Worm (Caenorhabditis elegans) whole organism, L3 larva: ENCODE measurements around the gene gadr-2.

ENCODE experiments used
- R02D3.7 ChIP-seq: fragments of 150-350 bp; optimal IDR thresholded peaks from 2 replicates; lab custom pipeline; 2014; ENCODE audit warnings: missing biosample characterization, missing genetic modification characterization
- ZK546.5 ChIP-seq: sonication (generic microtip); optimal IDR thresholded peaks from 2 replicates; lab custom pipeline; 2017; ENCODE audit warnings: missing biosample characterization, missing genetic modification characterization
- aly-2 ChIP-seq: fragments of 150-350 bp; optimal IDR thresholded peaks from 2 replicates; lab custom pipeline; 2014; ENCODE audit warnings: missing biosample characterization, missing genetic modification characterization
- ama-1 ChIP-seq: fragments of 150-350 bp; optimal IDR thresholded peaks from 2 replicates; lab custom pipeline; 2018
- ceh-16 ChIP-seq: sonication (generic microtip); optimal IDR thresholded peaks from 2 replicates; lab custom pipeline; 2017; ENCODE audit warnings: missing biosample characterization, missing genetic modification characterization
- ceh-82 ChIP-seq: fragments of 150-350 bp; optimal IDR thresholded peaks from 2 replicates; lab custom pipeline; 2014; ENCODE audit warnings: missing biosample characterization, missing genetic modification characterization
- ceh-9 ChIP-seq: sonication (generic microtip); optimal IDR thresholded peaks from 2 replicates; lab custom pipeline; 2018; ENCODE audit warnings: missing biosample characterization, missing genetic modification characterization
- egl-27 ChIP-seq: sonication (generic microtip); optimal IDR thresholded peaks from 4 replicates; lab custom pipeline; 2017; ENCODE audit warnings: missing biosample characterization, missing genetic modification reagents, missing genetic modification characterization
- egl-5 ChIP-seq: fragments of 150-350 bp; optimal IDR thresholded peaks from 2 replicates; lab custom pipeline; 2017; ENCODE audit warnings: missing biosample characterization, missing genetic modification reagents, missing genetic modification characterization, inconsistent platforms
- elt-1 ChIP-seq: fragments of 150-350 bp; optimal IDR thresholded peaks from 2 replicates; lab custom pipeline; 2014; ENCODE audit warnings: missing biosample characterization, missing genetic modification characterization
- elt-2 ChIP-seq: sonication (generic microtip); optimal IDR thresholded peaks from 2 replicates; lab custom pipeline; 2016; ENCODE audit warnings: missing genetic modification reagents, mild to moderate bottlenecking, missing genetic modification characterization, missing compliant biosample characterization
- eor-1 ChIP-seq, 2 experiments: fragments of 150-350 bp; optimal IDR thresholded peaks; 2 replicates each; lab custom pipeline; 2014 to 2018; ENCODE audit warnings: missing biosample characterization in 2 of 2, missing genetic modification characterization in 2 of 2
- fkh-10 ChIP-seq: sonication (generic microtip); optimal IDR thresholded peaks from 2 replicates; lab custom pipeline; 2017; ENCODE audit warnings: missing biosample characterization, missing genetic modification reagents, missing genetic modification characterization
- fkh-2 ChIP-seq: fragments of 150-350 bp; optimal IDR thresholded peaks from 2 replicates; lab custom pipeline; 2014; ENCODE audit warnings: missing biosample characterization, missing genetic modification reagents, missing genetic modification characterization
- fos-1 ChIP-seq: fragments of 150-350 bp; optimal IDR thresholded peaks from 2 replicates; lab custom pipeline; 2014; ENCODE audit warnings: missing biosample characterization, missing genetic modification characterization
- hmg-11 ChIP-seq: sonication (generic microtip); optimal IDR thresholded peaks from 2 replicates; lab custom pipeline; 2016; ENCODE audit warnings: missing genetic modification characterization, missing compliant biosample characterization
- jun-1 ChIP-seq: fragments of 150-350 bp; optimal IDR thresholded peaks from 2 replicates; lab custom pipeline; 2014; ENCODE audit warnings: missing biosample characterization, missing genetic modification reagents, missing genetic modification characterization
- lsy-12 ChIP-seq: sonication (generic microtip); optimal IDR thresholded peaks from 2 replicates; lab custom pipeline; 2016; ENCODE audit warnings: mild to moderate bottlenecking, missing genetic modification characterization, missing compliant biosample characterization
- mdl-1 ChIP-seq: fragments of 150-350 bp; optimal IDR thresholded peaks from 2 replicates; lab custom pipeline; 2014; ENCODE audit warnings: missing biosample characterization, missing genetic modification characterization
- nfya-1 ChIP-seq: sonication (generic microtip); optimal IDR thresholded peaks from 2 replicates; lab custom pipeline; 2017; ENCODE audit warnings: missing genetic modification characterization, mild to moderate bottlenecking, missing compliant biosample characterization, antibody characterized with exemption, moderate library complexity; ENCODE audit not compliant: insufficient read depth
- nhr-12 ChIP-seq: fragments of 150-350 bp; optimal IDR thresholded peaks from 2 replicates; lab custom pipeline; 2014; ENCODE audit warnings: missing biosample characterization, missing genetic modification characterization
- nhr-23 ChIP-seq: fragments of 150-350 bp; optimal IDR thresholded peaks from 2 replicates; lab custom pipeline; 2014; ENCODE audit warnings: missing biosample characterization, missing genetic modification reagents, missing genetic modification characterization
- nhr-237 ChIP-seq: fragments of 150-350 bp; optimal IDR thresholded peaks from 2 replicates; lab custom pipeline; 2014; ENCODE audit warnings: missing biosample characterization, missing genetic modification characterization
- nhr-25 ChIP-seq: sonication (generic microtip); optimal IDR thresholded peaks from 2 replicates; lab custom pipeline; 2017; ENCODE audit warnings: missing biosample characterization, missing genetic modification characterization
- nhr-28 ChIP-seq: fragments of 150-350 bp; optimal IDR thresholded peaks from 2 replicates; lab custom pipeline; 2014; ENCODE audit warnings: missing biosample characterization, missing genetic modification characterization
- nhr-43 ChIP-seq: sonication (generic microtip); optimal IDR thresholded peaks from 2 replicates; lab custom pipeline; 2016; ENCODE audit warnings: mild to moderate bottlenecking, missing genetic modification characterization, missing compliant biosample characterization; ENCODE audit not compliant: poor library complexity, severe bottlenecking
- nhr-76 ChIP-seq: fragments of 150-350 bp; sonication (generic microtip); optimal IDR thresholded peaks from 5 replicates; lab custom pipeline; 2014; ENCODE audit warnings: missing biosample characterization, missing genetic modification characterization
- pha-4 ChIP-seq: fragments of 150-350 bp; optimal IDR thresholded peaks from 2 replicates; lab custom pipeline; 2014; ENCODE audit warnings: missing biosample characterization, missing genetic modification reagents, missing genetic modification characterization
- sea-2 ChIP-seq: fragments of 150-350 bp; sonication (generic microtip); optimal IDR thresholded peaks from 4 replicates; lab custom pipeline; 2014; ENCODE audit warnings: missing biosample characterization, missing genetic modification reagents, missing genetic modification characterization
- skn-1 ChIP-seq: fragments of 150-350 bp; optimal IDR thresholded peaks from 2 replicates; lab custom pipeline; 2014; ENCODE audit warnings: missing biosample characterization, missing genetic modification characterization
- snpc-4 ChIP-seq: fragments of 150-350 bp; optimal IDR thresholded peaks from 2 replicates; lab custom pipeline; 2014; ENCODE audit warnings: missing biosample characterization, missing genetic modification characterization
- tbx-2 ChIP-seq: sonication (generic microtip); optimal IDR thresholded peaks from 2 replicates; lab custom pipeline; 2016; ENCODE audit warnings: mild to moderate bottlenecking, missing genetic modification characterization, missing compliant biosample characterization
- unc-39 ChIP-seq: sonication (generic microtip); optimal IDR thresholded peaks from 4 replicates; lab custom pipeline; 2017; ENCODE audit warnings: missing biosample characterization, missing genetic modification characterization
- unc-62 ChIP-seq: fragments of 150-350 bp; sonication (generic microtip); optimal IDR thresholded peaks from 4 replicates; lab custom pipeline; 2014; ENCODE audit warnings: missing biosample characterization, missing genetic modification reagents, missing genetic modification characterization
- zag-1 ChIP-seq: fragments of 150-350 bp; optimal IDR thresholded peaks from 2 replicates; lab custom pipeline; 2014; ENCODE audit warnings: missing biosample characterization, missing genetic modification characterization
- ztf-11 ChIP-seq: fragments of 150-350 bp; optimal IDR thresholded peaks from 2 replicates; lab custom pipeline; 2014; ENCODE audit warnings: missing biosample characterization, missing genetic modification characterization
- ztf-4 ChIP-seq: fragments of 150-350 bp; optimal IDR thresholded peaks from 2 replicates; lab custom pipeline; 2014; ENCODE audit warnings: missing biosample characterization, missing genetic modification characterization

Gene gadr-2

ce11 chrIV:9485040-9485439 is at the start of gene gadr-2:
Gene gadr-2, minus strand, starts transcription at chrIV:9485140.
- TF ChIP-seq ceh-82 (tag; lab: Kevin White, UChicago) (no peak), pha-4 (tag; lab: Kevin White, UChicago) (no peak), nhr-43 (no peak), zag-1 (tag; lab: Kevin White, UChicago) (no peak), tbx-2 (no peak), ceh-9 (no peak), egl-27 (no peak), nhr-237 (no peak), nhr-25 (no peak), ztf-4 (no peak), mdl-1 (no peak), egl-5 (tag; lab: Kevin White, UChicago) (no peak), snpc-4 (tag; lab: Kevin White, UChicago) (no peak), jun-1 (tag; lab: Kevin White, UChicago) (no peak), ama-1 (lab: Kevin White, UChicago) (no peak), fos-1 (tag; lab: Kevin White, UChicago) (no peak)

- TF ChIP-seq ceh-16 (tag; lab: Kevin White, UChicago) (no peak), aly-2 (tag; lab: Kevin White, UChicago) (no peak), eor-1 (tag; optimal IDR thresholded peaks at IDR 0.05; lab: Kevin White, UChicago) (no peak), nhr-76 (tag; lab: Kevin White, UChicago) (no peak), snpc-4 (tag; lab: Kevin White, UChicago) (peak; percentile 6), nhr-25 (peak; percentile 85), tbx-2 (no peak), fkh-10 (no peak), hmg-11 (tag; lab: Kevin White, UChicago) (no peak), pha-4 (tag; lab: Kevin White, UChicago) (peak; percentile 48), egl-5 (tag; lab: Kevin White, UChicago) (no peak), R02D3.7 (tag; lab: Kevin White, UChicago) (no peak), elt-1 (tag; lab: Kevin White, UChicago) (no peak), sea-2 (GFP tag; lab: Kevin White, UChicago) (no peak), ztf-11 (tag; lab: Kevin White, UChicago) (no peak), unc-62 (GFP tag; lab: Kevin White, UChicago) (no peak), ama-1 (lab: Kevin White, UChicago) (no peak), fos-1 (tag; lab: Kevin White, UChicago) (no peak), nhr-28 (tag; lab: Kevin White, UChicago) (no peak), nhr-23 (peak; percentile 46), lsy-12 (tag; lab: Kevin White, UChicago) (no peak), zag-1 (tag; lab: Kevin White, UChicago) (no peak)
Measured at ce11 chrIV:9534342-9534741, 49.4 kb upstream of the gadr-2 start.

- TF ChIP-seq elt-2: peak; percentile 14
- TF ChIP-seq nhr-43: no peak
- TF ChIP-seq nhr-28 (tag; lab: Kevin White, UChicago): no peak
- no peak for TF ChIP-seq nfya-1 (tag; lab: Kevin White, UChicago)
- no peak for TF ChIP-seq pha-4 (tag; lab: Kevin White, UChicago)
Measured at ce11 chrIV:9533071-9533470, 48.1 kb upstream of the gadr-2 start, which contains the start of gene F56H11.2. Gene F56H11.2, minus strand, starts transcription at chrIV:9533171.

- peak; percentile 44 for TF ChIP-seq lsy-12 (tag; lab: Kevin White, UChicago)
- no peak for TF ChIP-seq ceh-82 (tag; lab: Kevin White, UChicago)
- TF ChIP-seq ZK546.5 (tag; lab: Kevin White, UChicago): no peak
- no peak for TF ChIP-seq egl-27
- TF ChIP-seq nhr-23: peak; percentile 8
- no peak for TF ChIP-seq unc-39 (tag; lab: Kevin White, UChicago)
- TF ChIP-seq nhr-12 (tag; lab: Kevin White, UChicago): no peak
- TF ChIP-seq nhr-25: peak; percentile 39
- no peak for TF ChIP-seq snpc-4 (tag; lab: Kevin White, UChicago)
- TF ChIP-seq R02D3.7 (tag; lab: Kevin White, UChicago): no peak
- no peak for TF ChIP-seq fkh-2 (tag; lab: Kevin White, UChicago)
- TF ChIP-seq skn-1 (tag; lab: Kevin White, UChicago): no peak
- no peak for TF ChIP-seq ztf-11 (tag; lab: Kevin White, UChicago)
- TF ChIP-seq nhr-43: peak; percentile 7
- no peak for TF ChIP-seq aly-2 (tag; lab: Kevin White, UChicago)
- peak; percentile 45 for TF ChIP-seq ama-1 (lab: Kevin White, UChicago)
- TF ChIP-seq, all 47 proteins: peak for 5
Measured at ce11 chrIV:9530768-9531167, 45.8 kb upstream of the gadr-2 start.
